Worm (Caenorhabditis elegans) whole organism, midembryonic: Measurements from ENCODE around the gene rexd-1.

ENCODE experiments used
- T22C8.4 ChIP-seq: fragments of 200-800 bp; sonication (Bioruptor generic); IDR thresholded peaks from 2 replicates; pipeline ENCODE4 v1.3.6; 2022; ENCODE audit warnings: missing genetic modification characterization, missing compliant biosample characterization
- cog-1 ChIP-seq: sonication (generic microtip); optimal IDR thresholded peaks from 2 replicates; lab custom pipeline; 2016; ENCODE audit warnings: missing genetic modification characterization, missing compliant biosample characterization
- flt-1 ChIP-seq: fragments of 200-800 bp; sonication (Bioruptor generic); IDR thresholded peaks from 2 replicates; pipeline ENCODE4 v1.3.6; 2022; ENCODE audit warnings: missing genetic modification characterization, missing compliant biosample characterization
- klf-2 ChIP-seq: fragments of 200-800 bp; sonication (Bioruptor generic); conservative IDR thresholded peaks from 2 replicates; pipeline ENCODE4 v1.3.6; 2022; ENCODE audit warnings: missing genetic modification reagents, missing genetic modification characterization, missing compliant biosample characterization
- med-1 ChIP-seq: sonication (generic microtip); optimal IDR thresholded peaks from 2 replicates; lab custom pipeline; 2017; ENCODE audit warnings: missing genetic modification characterization, mild to moderate bottlenecking, missing compliant biosample characterization, antibody characterized with exemption, missing genetic modification reagents; ENCODE audit not compliant: insufficient read depth
- ref-1 ChIP-seq: fragments of 200-800 bp; sonication (Bioruptor generic); conservative IDR thresholded peaks from 2 replicates; pipeline ENCODE4 v1.3.6; 2022; ENCODE audit warnings: missing genetic modification reagents, missing genetic modification characterization, missing compliant biosample characterization
- tab-1 ChIP-seq: fragments of 200-800 bp; sonication (Bioruptor generic); IDR thresholded peaks from 2 replicates; pipeline ENCODE4 v1.3.6; 2022; ENCODE audit warnings: missing genetic modification characterization, missing compliant biosample characterization
- ztf-23 ChIP-seq: fragments of 200-800 bp; sonication (Bioruptor generic); IDR thresholded peaks from 2 replicates; pipeline ENCODE4 v1.3.6; 2022; ENCODE audit warnings: missing genetic modification reagents, missing genetic modification characterization, missing compliant biosample characterization
- ztf-29 ChIP-seq: fragments of 200-800 bp; sonication (Bioruptor generic); IDR thresholded peaks from 2 replicates; pipeline ENCODE4 v1.3.6; 2022; ENCODE audit warnings: missing genetic modification reagents, missing genetic modification characterization, missing compliant biosample characterization

rexd-1 gene

DNA sequence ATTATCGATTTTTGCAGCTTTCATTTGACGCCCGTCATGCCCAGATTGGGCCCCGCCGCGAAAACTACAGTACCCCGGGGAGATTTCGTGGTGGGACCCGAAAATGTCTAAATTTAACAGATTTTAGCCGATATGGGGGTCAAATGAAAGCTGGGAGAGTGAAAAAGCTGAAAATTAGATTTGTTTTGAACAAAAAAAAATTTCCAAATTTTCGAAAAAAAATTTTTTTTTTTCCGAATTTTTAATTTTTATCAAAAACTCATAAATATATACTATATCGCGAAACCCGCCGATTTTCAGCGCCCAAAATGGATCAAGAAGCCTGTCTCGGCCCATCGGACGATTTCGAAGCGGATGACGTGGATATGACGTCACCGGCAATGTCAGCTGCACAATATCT, 43.8 kb downstream of the rexd-1 start, which contains the start of gene smi-1:
smi-1 (plus strand) TSS at position 301 of the 400 bp plus-strand sequence.
- TF ChIP-seq med-1 (GFP tag; lab: Kevin White, UChicago): no peak
- TF ChIP-seq ztf-23 (GFP tag; lab: Robert Waterston, UW): no peak
- no peak for TF ChIP-seq tab-1 (GFP tag; lab: Robert Waterston, UW)
- no peak for TF ChIP-seq klf-2 (GFP tag; lab: Robert Waterston, UW)
- TF ChIP-seq T22C8.4 (GFP tag; lab: Robert Waterston, UW): no peak
- no peak for TF ChIP-seq ref-1 (GFP tag; lab: Robert Waterston, UW)
- TF ChIP-seq ztf-29 (GFP tag; lab: Robert Waterston, UW): no peak
- TF ChIP-seq flt-1 (GFP tag; lab: Robert Waterston, UW): no peak
- no peak for TF ChIP-seq cog-1 (tag; lab: Kevin White, UChicago)

DNA sequence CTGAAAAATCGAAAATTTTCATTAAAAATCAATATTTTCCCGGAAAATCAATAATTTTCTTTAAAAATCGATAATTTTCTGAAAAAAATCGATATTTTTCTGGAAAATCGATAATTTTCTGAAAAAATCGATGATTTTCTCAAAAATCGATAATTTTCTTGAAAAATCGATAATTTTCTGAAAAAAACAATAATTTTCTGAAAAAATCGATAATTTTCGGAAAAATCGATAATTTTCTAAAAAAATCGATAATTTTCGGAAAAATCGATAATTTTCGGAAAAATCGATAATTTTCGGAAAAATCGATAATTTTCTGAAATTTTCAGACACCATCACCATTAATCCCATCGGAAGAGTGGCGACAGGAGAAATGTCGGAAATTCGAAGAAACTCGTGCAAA, 44.6 kb downstream of the rexd-1 start:
- no peak for TF ChIP-seq klf-2 (GFP tag; lab: Robert Waterston, UW)
- TF ChIP-seq T22C8.4 (GFP tag; lab: Robert Waterston, UW): peak; percentile 99

DNA sequence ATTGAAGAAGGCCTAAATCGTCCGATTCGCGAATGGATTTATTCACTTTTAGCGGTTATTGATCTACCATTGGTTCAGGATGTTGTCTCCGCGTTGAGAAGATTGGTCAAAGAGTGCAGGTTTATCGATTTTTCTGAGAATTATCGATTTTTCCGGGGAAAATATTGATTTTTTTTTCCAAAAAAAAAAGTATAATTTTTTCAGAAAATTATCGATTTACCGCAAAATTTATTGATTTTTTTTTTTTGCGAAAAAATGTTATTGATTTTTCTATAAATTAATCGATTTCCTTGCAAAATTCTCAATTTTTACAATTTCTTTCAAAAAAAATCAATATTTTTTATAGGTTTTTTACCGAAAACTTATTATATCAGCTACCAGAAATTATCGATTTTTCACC, 45.9 kb downstream of the rexd-1 start:
- TF ChIP-seq tab-1 (GFP tag; lab: Robert Waterston, UW): no peak
- no peak for TF ChIP-seq ztf-29 (GFP tag; lab: Robert Waterston, UW)
- peak; percentile 81 for TF ChIP-seq T22C8.4 (GFP tag; lab: Robert Waterston, UW)
- TF ChIP-seq ref-1 (GFP tag; lab: Robert Waterston, UW): no peak
- TF ChIP-seq med-1 (GFP tag; lab: Kevin White, UChicago): no peak
- TF ChIP-seq flt-1 (GFP tag; lab: Robert Waterston, UW): no peak
- no peak for TF ChIP-seq cog-1 (tag; lab: Kevin White, UChicago)

DNA sequence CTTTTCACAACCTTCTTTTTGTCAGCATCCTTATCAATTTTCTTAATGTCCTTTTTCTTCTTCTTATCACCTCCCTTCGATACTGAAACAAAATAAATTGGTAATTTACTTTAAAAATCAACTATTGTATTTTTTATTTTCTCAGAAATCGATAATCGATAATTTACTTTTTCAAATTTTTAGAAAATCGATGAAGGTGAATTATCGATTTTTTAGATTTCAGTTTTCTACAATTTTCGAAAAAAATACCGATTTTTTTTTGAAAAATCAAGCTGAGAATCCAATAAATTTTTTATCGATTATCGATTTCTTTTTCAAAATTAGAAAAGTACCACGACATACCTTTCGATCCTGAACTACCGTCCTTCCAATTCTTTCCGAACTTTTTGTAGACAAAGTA, 48.4 kb downstream of the rexd-1 start:
- TF ChIP-seq T22C8.4 (GFP tag; lab: Robert Waterston, UW) (peak; percentile 59; the same call in 1 of the 2 replicates), klf-2 (GFP tag; lab: Robert Waterston, UW) (no peak)

DNA sequence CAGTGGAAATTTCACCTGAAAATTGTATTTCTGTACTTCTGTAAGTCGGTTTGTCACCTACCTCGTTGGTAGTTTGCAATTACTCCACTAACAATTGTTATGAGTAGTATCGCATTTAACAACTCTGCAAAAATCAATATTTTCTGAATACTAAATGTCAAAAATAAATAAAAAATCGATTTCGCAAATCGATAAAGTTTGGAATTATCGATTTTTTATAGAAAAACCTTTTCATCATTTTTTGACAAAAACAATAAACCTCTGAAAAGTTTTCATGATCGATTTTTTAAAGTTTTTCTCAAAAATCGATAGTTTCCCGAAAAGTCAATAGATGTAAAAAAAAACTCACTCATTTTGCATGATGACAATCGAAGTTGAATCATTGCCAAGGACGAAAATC, 52.6 kb downstream of the rexd-1 start:
- TF ChIP-seq T22C8.4 (GFP tag; lab: Robert Waterston, UW) (peak; percentile 41; the same call in 1 of the 2 replicates), flt-1 (GFP tag; lab: Robert Waterston, UW) (no peak)

DNA sequence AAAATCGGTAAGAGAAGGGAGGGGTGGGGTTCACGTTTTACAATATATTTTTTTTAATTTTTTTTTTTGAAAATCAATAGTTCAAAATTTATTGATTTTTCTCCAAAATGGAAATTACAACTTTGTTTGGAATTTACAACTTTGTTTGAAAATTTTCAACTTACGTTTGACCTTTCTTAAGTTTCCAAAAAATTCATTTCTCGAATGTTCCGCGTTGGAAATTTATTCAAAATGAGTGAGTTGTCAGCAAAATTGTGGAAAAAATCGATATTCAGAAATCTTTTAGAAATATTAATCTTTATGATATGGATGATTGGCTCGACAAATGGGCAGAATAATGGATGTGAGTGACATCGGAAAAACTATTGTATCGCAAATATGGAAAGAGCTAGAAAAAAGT, 53.0 kb downstream of the rexd-1 start, which contains the start of gene B0524.3:
B0524.3 (plus strand) TSS at position 301 of the 400 bp plus-strand sequence.
- TF ChIP-seq ztf-23 (GFP tag; lab: Robert Waterston, UW) (no peak), ref-1 (GFP tag; lab: Robert Waterston, UW) (no peak), T22C8.4 (GFP tag; lab: Robert Waterston, UW) (no peak), flt-1 (GFP tag; lab: Robert Waterston, UW) (no peak), ztf-29 (GFP tag; lab: Robert Waterston, UW) (no peak), klf-2 (GFP tag; lab: Robert Waterston, UW) (no peak), tab-1 (GFP tag; lab: Robert Waterston, UW) (no peak), cog-1 (tag; lab: Kevin White, UChicago) (no peak), med-1 (GFP tag; lab: Kevin White, UChicago) (no peak)

DNA sequence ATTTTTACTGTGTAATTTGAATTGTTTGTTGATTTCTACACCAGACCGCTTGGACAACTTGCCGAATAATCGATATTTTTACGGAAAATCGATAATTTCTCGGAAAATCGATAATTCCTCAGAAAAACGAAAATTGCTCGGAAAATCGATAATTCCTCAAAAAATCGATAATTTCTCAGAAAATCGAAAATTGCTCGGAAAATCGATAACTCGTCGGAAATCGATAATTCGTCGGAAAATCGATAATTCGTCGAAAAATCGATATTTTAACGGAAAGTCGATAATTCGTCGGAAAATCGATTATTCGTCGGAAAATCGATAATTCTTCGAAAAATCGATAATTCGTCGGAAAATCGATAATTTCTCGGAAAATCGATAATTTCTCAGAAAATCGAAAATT, 57.8 kb downstream of the rexd-1 start:
- TF ChIP-seq T22C8.4 (GFP tag; lab: Robert Waterston, UW): peak; percentile 97

DNA sequence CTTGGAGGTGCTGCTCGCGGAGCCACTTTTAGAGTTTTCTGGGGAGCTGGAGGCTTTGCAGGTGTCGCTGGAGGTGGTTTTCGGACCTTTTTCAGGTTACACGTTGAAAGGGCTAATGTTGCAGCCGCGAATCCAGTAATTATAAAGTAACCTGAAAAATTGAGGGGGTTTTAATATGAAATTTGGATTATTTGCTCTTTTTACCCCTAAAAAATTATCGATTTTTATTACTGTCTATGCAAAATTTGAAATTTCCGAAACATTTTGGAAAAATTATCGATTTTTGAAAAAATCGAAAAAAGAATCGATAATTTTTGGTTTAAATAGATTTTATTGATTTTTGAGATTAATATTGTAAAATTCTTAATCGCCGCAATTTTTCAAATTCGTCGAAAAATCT, 59.1 kb downstream of the rexd-1 start:
- TF ChIP-seq klf-2 (GFP tag; lab: Robert Waterston, UW): no peak
- no peak for TF ChIP-seq tab-1 (GFP tag; lab: Robert Waterston, UW)
- peak; percentile 59 for TF ChIP-seq T22C8.4 (GFP tag; lab: Robert Waterston, UW)

DNA sequence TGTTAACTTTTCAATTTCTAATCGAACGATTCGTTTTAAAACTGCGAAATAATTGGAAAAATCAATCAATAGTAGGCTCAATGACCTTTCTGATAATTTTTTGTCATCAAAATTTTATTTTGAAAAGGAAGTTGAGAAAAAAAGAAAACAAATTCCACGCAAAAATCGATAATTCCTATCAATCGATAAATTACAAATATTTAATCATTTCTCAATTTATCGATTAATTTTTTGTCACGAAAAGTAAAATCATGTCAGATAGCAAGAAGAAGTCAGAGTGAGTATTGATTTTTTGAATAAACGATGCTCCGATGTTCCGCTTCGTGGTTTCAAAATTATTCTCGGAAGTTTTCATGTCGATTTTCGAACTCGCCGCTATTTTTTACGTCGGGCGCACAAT, 59.5 kb downstream of the rexd-1 start, which contains the start of the genes B0524.5 and B0524.2:
B0524.5 (minus strand) TSS at position 40 of the 400 bp plus-strand sequence.
B0524.2 (plus strand) TSS at position 207 of the 400 bp plus-strand sequence.
- TF ChIP-seq T22C8.4 (GFP tag; lab: Robert Waterston, UW): peak; percentile 62
- no peak for TF ChIP-seq ztf-29 (GFP tag; lab: Robert Waterston, UW)
- TF ChIP-seq cog-1 (tag; lab: Kevin White, UChicago): no peak
